Fruit fly (Drosophila melanogaster) whole organism, embryonic: ENCODE measurements around the gene CG10337.

Experiments used
- BtbVII ChIP-seq: fragments of 200-800 bp; sonication (Bioruptor generic); optimal IDR thresholded peaks from 3 replicates; lab custom pipeline; 2017; ENCODE audit warnings: missing biosample characterization, mild to moderate bottlenecking, missing genetic modification characterization
- CG10565 ChIP-seq: fragments of 200-800 bp; sonication (Bioruptor generic); optimal IDR thresholded peaks from 3 replicates; lab custom pipeline; 2016; ENCODE audit warnings: missing biosample characterization, mild to moderate bottlenecking, missing genetic modification characterization
- CG12071 ChIP-seq: fragments of 200-800 bp; sonication (Bioruptor generic); optimal IDR thresholded peaks from 3 replicates; lab custom pipeline; 2018; ENCODE audit warnings: missing biosample characterization, mild to moderate bottlenecking, missing genetic modification characterization
- CG15479 ChIP-seq: fragments of 200-800 bp; sonication (Bioruptor generic); optimal IDR thresholded peaks from 3 replicates; lab custom pipeline; 2019; ENCODE audit warnings: missing biosample characterization, mild to moderate bottlenecking, missing genetic modification characterization, moderate library complexity
- CG17612 ChIP-seq: fragments of 200-800 bp; sonication (Bioruptor generic); IDR thresholded peaks from 2 replicates; pipeline ENCODE4 v1.3.6; 2022; ENCODE audit warnings: missing biosample characterization, missing genetic modification characterization
- CG17912 ChIP-seq: fragments of 200-800 bp; sonication (Bioruptor generic); optimal IDR thresholded peaks from 2 replicates; lab custom pipeline; 2018; ENCODE audit warnings: missing biosample characterization, mild to moderate bottlenecking, missing genetic modification characterization
- CG18262 ChIP-seq: fragments of 200-800 bp; optimal IDR thresholded peaks from 3 replicates; lab custom pipeline; 2019; ENCODE audit warnings: missing biosample characterization, mild to moderate bottlenecking, missing genetic modification characterization, moderate library complexity
- CG30403 ChIP-seq: fragments of 200-800 bp; sonication (Bioruptor generic); optimal IDR thresholded peaks from 3 replicates; lab custom pipeline; 2016; ENCODE audit warnings: missing biosample characterization, missing genetic modification characterization
- CG31365 ChIP-seq: fragments of 200-800 bp; sonication (Bioruptor generic); optimal IDR thresholded peaks from 2 replicates; lab custom pipeline; 2018; ENCODE audit warnings: missing biosample characterization, mild to moderate bottlenecking, missing genetic modification characterization
- CG3281 ChIP-seq: fragments of 200-800 bp; sonication (Bioruptor generic); optimal IDR thresholded peaks from 3 replicates; lab custom pipeline; 2017; ENCODE audit warnings: missing biosample characterization, mild to moderate bottlenecking, missing genetic modification characterization
- CG3838 ChIP-seq: fragments of 200-800 bp; sonication (Bioruptor generic); optimal IDR thresholded peaks from 3 replicates; lab custom pipeline; 2016; ENCODE audit warnings: missing biosample characterization, missing genetic modification characterization
- CG4424 ChIP-seq: fragments of 200-800 bp; sonication (Bioruptor generic); optimal IDR thresholded peaks from 3 replicates; lab custom pipeline; 2016; ENCODE audit warnings: missing biosample characterization, missing genetic modification characterization
- CG6175 ChIP-seq: fragments of 200-800 bp; sonication (Bioruptor generic); IDR thresholded peaks from 3 replicates; pipeline ENCODE4 v1.3.6; 2022; ENCODE audit warnings: missing biosample characterization, missing genetic modification characterization
- CG6683 ChIP-seq: fragments of 200-800 bp; sonication (Bioruptor generic); optimal IDR thresholded peaks from 2 replicates; lab custom pipeline; 2017; ENCODE audit warnings: missing biosample characterization, mild to moderate bottlenecking, missing genetic modification characterization, missing genetic modification reagents
- CG6689 ChIP-seq: fragments of 200-800 bp; sonication (Bioruptor generic); IDR thresholded peaks from 2 replicates; pipeline ENCODE4 v1.3.6; 2022; ENCODE audit warnings: missing biosample characterization, missing genetic modification characterization
- CG8359 ChIP-seq: fragments of 200-800 bp; sonication (Bioruptor generic); optimal IDR thresholded peaks from 2 replicates; lab custom pipeline; 2017; ENCODE audit warnings: missing biosample characterization, mild to moderate bottlenecking, missing genetic modification characterization, borderline replicate concordance
- CG9797 ChIP-seq: fragments of 200-800 bp; sonication (Bioruptor generic); optimal IDR thresholded peaks from 3 replicates; lab custom pipeline; 2018; ENCODE audit warnings: missing biosample characterization, mild to moderate bottlenecking, missing genetic modification characterization
- CHES-1-like ChIP-seq: fragments of 200-800 bp; sonication (Bioruptor generic); optimal IDR thresholded peaks from 2 replicates; lab custom pipeline; 2016; ENCODE audit warnings: missing biosample characterization, missing genetic modification characterization
- CTCF ChIP-seq: fragments of 200-800 bp; sonication (Bioruptor generic); optimal IDR thresholded peaks from 2 replicates; lab custom pipeline; 2017; ENCODE audit warnings: missing biosample characterization, mild to moderate bottlenecking, missing genetic modification characterization, moderate library complexity
- D ChIP-seq, 2 experiments: fragments of 200-800 bp in 1 of 2; fragments of >200 bp in 1 of 2; sonication (Bioruptor generic) in 1 of 2; optimal IDR thresholded peaks; 2 replicates in 1 of 2; 3 replicates in 1 of 2; lab custom pipeline; 2017; ENCODE audit warnings: mild to moderate bottlenecking in 1 of 2, missing biosample characterization in 1 of 2, missing genetic modification characterization in 1 of 2, missing genetic modification reagents in 1 of 2
- Dek ChIP-seq: fragments of 200-800 bp; sonication (Bioruptor generic); optimal IDR thresholded peaks from 3 replicates; lab custom pipeline; 2019; ENCODE audit warnings: missing biosample characterization, mild to moderate bottlenecking, missing genetic modification characterization, moderate library complexity
- Dfd ChIP-seq, 2 experiments: fragments of >200 bp; optimal IDR thresholded peaks; 2 replicates each; lab custom pipeline; 2017; ENCODE audit warnings: missing biosample characterization in 2 of 2, missing genetic modification characterization in 2 of 2
- E2f1 ChIP-seq: fragments of 200-800 bp; sonication (Bioruptor generic); IDR thresholded peaks from 2 replicates; pipeline ENCODE4 v1.3.6; 2022; ENCODE audit warnings: missing biosample characterization, missing genetic modification characterization
- GATAe ChIP-seq: fragments of 200-800 bp; sonication (Bioruptor generic); conservative IDR thresholded peaks from 2 replicates; pipeline ENCODE4 v1.3.6; 2022; ENCODE audit warnings: missing biosample characterization, missing genetic modification characterization
- HLH4C ChIP-seq: fragments of 200-800 bp; sonication (Bioruptor generic); IDR thresholded peaks from 3 replicates; pipeline ENCODE4 v1.3.6; 2022; ENCODE audit warnings: missing biosample characterization, missing genetic modification characterization; ENCODE audit not compliant: partially characterized antibody
- Hsf ChIP-seq: fragments of 200-800 bp; sonication (Bioruptor generic); optimal IDR thresholded peaks from 3 replicates; lab custom pipeline; 2016; ENCODE audit warnings: missing biosample characterization, missing genetic modification characterization
- Med ChIP-seq: fragments of 200-800 bp; sonication (Bioruptor generic); peaks from one replicate; lab custom pipeline; 2016; ENCODE audit warnings: missing biosample characterization, missing genetic modification characterization, mild to moderate bottlenecking, inconsistent platforms, moderate library complexity
- Meics ChIP-seq: fragments of 200-800 bp; sonication (Bioruptor generic); optimal IDR thresholded peaks from 2 replicates; lab custom pipeline; 2017; ENCODE audit warnings: missing biosample characterization, mild to moderate bottlenecking, missing genetic modification characterization
- Mrtf ChIP-seq: fragments of 200-800 bp; sonication (Bioruptor generic); IDR thresholded peaks from 3 replicates; pipeline ENCODE4 v1.3.6; 2022; ENCODE audit warnings: missing biosample characterization, missing genetic modification characterization
- Neu2 ChIP-seq: fragments of 200-800 bp; sonication (Bioruptor generic); optimal IDR thresholded peaks from 3 replicates; lab custom pipeline; 2016; ENCODE audit warnings: missing biosample characterization, missing genetic modification characterization, borderline replicate concordance
- PHDP ChIP-seq: fragments of 200-800 bp; sonication (Bioruptor generic); optimal IDR thresholded peaks from 3 replicates; lab custom pipeline; 2018; ENCODE audit warnings: missing biosample characterization, mild to moderate bottlenecking, missing genetic modification characterization, moderate library complexity
- Poxn ChIP-seq: fragments of 200-800 bp; sonication (Bioruptor generic); IDR thresholded peaks from 2 replicates; pipeline ENCODE4 v1.3.6; 2022; ENCODE audit warnings: missing biosample characterization, missing genetic modification characterization
- Tbp ChIP-seq: fragments of >200 bp; optimal IDR thresholded peaks from 2 replicates; lab custom pipeline; 2018; ENCODE audit warnings: missing biosample characterization, missing genetic modification characterization
- Xrp1 ChIP-seq: fragments of 200-800 bp; sonication (Bioruptor generic); IDR thresholded peaks from 2 replicates; pipeline ENCODE4 v1.3.6; 2022; ENCODE audit warnings: missing biosample characterization, missing genetic modification characterization
- YL-1 ChIP-seq: fragments of 200-800 bp; sonication (Bioruptor generic); optimal IDR thresholded peaks from 3 replicates; lab custom pipeline; 2017; ENCODE audit warnings: missing biosample characterization, mild to moderate bottlenecking, missing genetic modification characterization
- bbx ChIP-seq: fragments of 200-800 bp; sonication (Bioruptor generic); IDR thresholded peaks from 2 replicates; pipeline ENCODE4 v1.3.6; 2022; ENCODE audit warnings: missing biosample characterization, missing genetic modification characterization; ENCODE audit not compliant: partially characterized antibody
- croc ChIP-seq: fragments of 200-800 bp; sonication (Bioruptor generic); conservative IDR thresholded peaks from 3 replicates; pipeline ENCODE4 v1.3.6; 2022; ENCODE audit warnings: missing biosample characterization, missing genetic modification characterization
- crp ChIP-seq, 2 experiments: fragments of 200-800 bp; sonication (Bioruptor generic); optimal IDR thresholded peaks; 2 replicates in 1 of 2; 3 replicates in 1 of 2; lab custom pipeline; 2017; ENCODE audit warnings: missing biosample characterization in 2 of 2, missing genetic modification characterization in 2 of 2, mild to moderate bottlenecking in 1 of 2, moderate library complexity in 1 of 2
- fd102C ChIP-seq: fragments of 200-800 bp; sonication (Bioruptor generic); optimal IDR thresholded peaks from 2 replicates; lab custom pipeline; 2018; ENCODE audit warnings: missing biosample characterization, mild to moderate bottlenecking, missing genetic modification characterization, moderate library complexity
- fd96Cb ChIP-seq: fragments of 200-800 bp; sonication (Bioruptor generic); optimal IDR thresholded peaks from 2 replicates; lab custom pipeline; 2018; ENCODE audit warnings: missing biosample characterization, mild to moderate bottlenecking, missing genetic modification characterization, moderate library complexity
- hth ChIP-seq: fragments of >200 bp; optimal IDR thresholded peaks from 2 replicates; lab custom pipeline; 2017; ENCODE audit warnings: inconsistent platforms
- jing ChIP-seq: fragments of 200-800 bp; sonication (Bioruptor generic); optimal IDR thresholded peaks from 2 replicates; lab custom pipeline; 2018; ENCODE audit warnings: missing biosample characterization, mild to moderate bottlenecking, missing genetic modification characterization
- jumu ChIP-seq: fragments of 200-800 bp; sonication (Bioruptor generic); optimal IDR thresholded peaks from 3 replicates; lab custom pipeline; 2016; ENCODE audit warnings: missing biosample characterization, missing genetic modification characterization
- ken ChIP-seq: fragments of 200-800 bp; sonication (Bioruptor generic); IDR thresholded peaks from 3 replicates; pipeline ENCODE4 v1.3.6; 2022; ENCODE audit warnings: missing biosample characterization, missing genetic modification characterization
- repo ChIP-seq: fragments of 200-800 bp; sonication (Bioruptor generic); optimal IDR thresholded peaks from 2 replicates; lab custom pipeline; 2016; ENCODE audit warnings: missing biosample characterization, missing genetic modification characterization
- sens-2 ChIP-seq: fragments of 200-800 bp; sonication (Bioruptor generic); IDR thresholded peaks from 2 replicates; pipeline ENCODE4 v1.3.6; 2022; ENCODE audit warnings: missing biosample characterization, missing genetic modification characterization
- so ChIP-seq: fragments of 200-800 bp; sonication (Bioruptor generic); IDR thresholded peaks from 3 replicates; pipeline ENCODE4 v1.3.6; 2022; ENCODE audit warnings: missing biosample characterization, missing genetic modification characterization
- tin ChIP-seq: fragments of 200-800 bp; sonication (Bioruptor generic); optimal IDR thresholded peaks from 3 replicates; lab custom pipeline; 2016; ENCODE audit warnings: missing biosample characterization, missing genetic modification characterization
- trh ChIP-seq: fragments of 200-800 bp; sonication (Bioruptor generic); optimal IDR thresholded peaks from 2 replicates; lab custom pipeline; 2016; ENCODE audit warnings: missing biosample characterization, missing genetic modification characterization
- tup ChIP-seq: fragments of 200-800 bp; sonication (Bioruptor generic); optimal IDR thresholded peaks from 2 replicates; lab custom pipeline; 2016; ENCODE audit warnings: missing biosample characterization, mild to moderate bottlenecking, missing genetic modification characterization, moderate library complexity

The CG10337 gene

DNA sequence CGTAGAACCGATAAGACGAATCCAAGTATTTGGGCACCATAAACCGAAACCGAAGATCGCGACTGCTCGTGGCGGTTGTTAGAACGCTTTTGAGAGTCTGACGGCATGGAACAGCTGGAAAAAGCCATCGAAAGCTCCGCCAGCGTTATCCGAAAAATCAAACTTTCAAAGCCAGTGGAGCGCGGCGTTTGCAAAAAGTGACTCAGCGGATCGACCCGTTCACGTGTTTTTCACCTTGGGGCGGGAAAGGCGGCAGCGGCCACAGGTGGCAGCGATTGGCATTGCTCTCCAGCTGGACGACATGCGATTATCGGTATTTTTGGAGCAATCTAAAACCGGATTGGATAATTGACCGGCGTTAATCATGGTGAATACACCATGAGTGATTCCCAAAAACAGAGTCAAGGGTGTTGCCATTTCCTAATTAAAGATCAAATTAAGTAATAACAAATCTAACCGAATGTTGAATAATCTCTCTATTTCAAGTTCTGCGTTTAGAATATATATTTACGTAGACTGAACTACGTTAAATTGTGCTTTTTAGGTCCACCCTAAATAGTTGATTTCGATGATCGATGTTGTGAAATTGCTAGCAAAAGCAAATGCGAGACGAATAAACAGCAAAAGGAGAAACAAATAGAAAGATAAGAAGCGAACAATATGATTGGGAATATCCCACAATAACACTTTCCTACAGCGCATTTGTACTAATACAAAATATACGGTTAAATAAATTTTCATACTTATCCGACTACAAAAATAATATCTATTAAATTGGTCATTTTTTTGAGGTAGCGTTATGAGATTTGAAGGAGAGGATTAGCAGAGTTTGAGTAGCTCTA, at the start of gene CG10337 (continued):
- TF ChIP-seq tin (GFP tag; lab: Kevin White, UChicago): no peak
- peak; percentile 46 for TF ChIP-seq Dek (tag; lab: Kevin White, UChicago)
- no peak for TF ChIP-seq CG9797 (GFP tag; lab: Kevin White, UChicago)
- TF ChIP-seq HLH4C (GFP tag; lab: Robert Waterston, UW): no peak
- no peak for TF ChIP-seq jumu (GFP tag; lab: Kevin White, UChicago)
- TF ChIP-seq CG17612 (GFP tag; lab: Robert Waterston, UW): no peak
- TF ChIP-seq sens-2 (GFP tag; lab: Robert Waterston, UW): no peak
- peak; percentile 21 for TF ChIP-seq CHES-1-like (GFP tag; lab: Kevin White, UChicago)
- TF ChIP-seq Hsf (GFP tag; lab: Kevin White, UChicago): peak; percentile 16
- no peak for TF ChIP-seq Poxn
- TF ChIP-seq CG12071: peak; percentile 60
- TF ChIP-seq CG6175 (GFP tag; lab: Robert Waterston, UW): peak; percentile 39; the same call in 1 of the 3 replicates
- no peak for TF ChIP-seq tup
- TF ChIP-seq BtbVII (GFP tag; lab: Kevin White, UChicago): peak; percentile 44
- TF ChIP-seq Xrp1: peak; percentile 38
- TF ChIP-seq CG3838: no peak
- TF ChIP-seq repo (GFP tag; lab: Kevin White, UChicago): no peak
- no peak for TF ChIP-seq E2f1 (GFP tag; lab: Robert Waterston, UW)
- TF ChIP-seq so: peak; percentile 71
- TF ChIP-seq CG31365 (tag; lab: Kevin White, UChicago): no peak
- TF ChIP-seq CG18262: peak; percentile 10
- no peak for TF ChIP-seq Dfd (GFP tag; optimal IDR thresholded peaks at IDR 0.05; lab: Kevin White, UChicago)
- TF ChIP-seq Neu2 (GFP tag; lab: Kevin White, UChicago): no peak
- peak; percentile 56 for TF ChIP-seq CG15479
- no peak for TF ChIP-seq hth (lab: Kevin White, UChicago)
- TF ChIP-seq CG8359: no peak
- peak; percentile 55 for TF ChIP-seq PHDP (tag; lab: Kevin White, UChicago)
- peak; percentile 47 for TF ChIP-seq CG30403 (GFP tag; lab: Kevin White, UChicago)
- no peak for TF ChIP-seq fd102C
- TF ChIP-seq Meics (GFP tag; lab: Kevin White, UChicago): peak; percentile 77
- no peak for TF ChIP-seq D (optimal IDR thresholded peaks at IDR 0.05; lab: Kevin White, UChicago)
- peak; percentile 53 for TF ChIP-seq D (GFP tag; optimal IDR thresholded peaks at IDR 0.05; lab: Kevin White, UChicago)
- TF ChIP-seq YL-1 (GFP tag; lab: Kevin White, UChicago): peak; percentile 34
- TF ChIP-seq CG17912 (GFP tag; lab: Kevin White, UChicago): no peak
- no peak for TF ChIP-seq GATAe (GFP tag; lab: Robert Waterston, UW)
- no peak for TF ChIP-seq trh (GFP tag; lab: Kevin White, UChicago)
- peak; percentile 5 for TF ChIP-seq CG6689 (GFP tag; lab: Robert Waterston, UW)
- no peak for TF ChIP-seq croc (GFP tag; lab: Robert Waterston, UW)
- TF ChIP-seq Mrtf (GFP tag; lab: Robert Waterston, UW): no peak
- TF ChIP-seq bbx: no peak
- no peak for TF ChIP-seq jing (GFP tag; lab: Kevin White, UChicago)
- no peak for TF ChIP-seq ken (GFP tag; lab: Robert Waterston, UW)
- peak; percentile 6 for TF ChIP-seq CG6683 (GFP tag; lab: Kevin White, UChicago)
- no peak for TF ChIP-seq CG10565 (GFP tag; lab: Kevin White, UChicago)
- TF ChIP-seq CG4424 (GFP tag; lab: Kevin White, UChicago): peak; percentile 9
- peak; percentile 4 for TF ChIP-seq fd96Cb (tag; lab: Kevin White, UChicago)
- no peak for TF ChIP-seq Tbp (GFP tag; lab: Kevin White, UChicago)
- TF ChIP-seq CTCF: no peak
- TF ChIP-seq Med (GFP tag; lab: Kevin White, UChicago): peak; percentile 83
- peak; percentile 80 for TF ChIP-seq CG3281 (GFP tag; lab: Kevin White, UChicago)
- peak in 1 of 2 experiments; percentile 57 for TF ChIP-seq crp (GFP tag; optimal IDR thresholded peaks at IDR 0.05; lab: Kevin White, UChicago)
